Fruit fly (Drosophila melanogaster): ENCODE results near the gene CG18557.

Gene CG18557

DNA sequence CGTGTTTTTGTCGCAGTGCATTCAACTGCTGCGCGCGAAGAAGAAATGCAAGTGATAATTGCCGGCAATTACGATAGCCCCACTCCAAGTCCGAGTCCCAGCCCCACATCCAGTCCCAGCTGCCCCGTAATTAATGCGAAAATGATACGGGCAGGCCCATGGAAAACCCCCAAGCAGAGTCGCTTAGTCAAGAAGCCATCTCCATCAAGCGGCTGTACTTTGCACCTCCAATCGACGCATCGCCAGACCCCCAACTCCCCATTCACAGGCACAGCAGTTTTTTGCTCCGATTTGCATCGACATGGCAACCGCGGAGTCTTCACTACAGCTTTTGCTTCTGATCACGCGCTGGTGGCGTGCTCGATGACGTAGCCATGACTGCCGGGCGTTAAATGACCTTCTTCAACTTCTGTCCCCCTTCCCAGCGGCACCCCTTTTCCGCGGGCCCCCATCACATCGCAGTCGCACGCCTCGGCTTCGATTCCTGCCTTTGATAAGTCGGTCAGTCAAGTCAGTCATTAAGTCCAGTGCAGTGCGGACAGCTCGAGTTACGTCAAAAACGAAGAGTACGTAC is 39.3 kb downstream of the CG18557 start:
- TF ChIP-seq CG11617 (GFP tag; optimal IDR thresholded peaks at IDR 0.05) (no peak), CG7101 (tag; optimal IDR thresholded peaks at IDR 0.05) (no peak), toe (GFP tag; optimal IDR thresholded peaks at IDR 0.05) (no peak), cic (GFP tag; optimal IDR thresholded peaks at IDR 0.05) (no peak), CG12768 (GFP tag; optimal IDR thresholded peaks at IDR 0.05) (no peak), kay (GFP tag; ENCODE audit: borderline replicate concordance) (no peak), bab1 (GFP tag; optimal IDR thresholded peaks at IDR 0.05) (no peak), cnc (optimal IDR thresholded peaks at IDR 0.05) (no peak), CG1620 (GFP tag; optimal IDR thresholded peaks at IDR 0.05) (no peak), Clk (GFP tag; optimal IDR thresholded peaks at IDR 0.05) (no peak), Hr96 (GFP tag; optimal IDR thresholded peaks at IDR 0.05) (no peak), Crg-1 (GFP tag; optimal IDR thresholded peaks at IDR 0.05) (no peak), tj (GFP tag; optimal IDR thresholded peaks at IDR 0.05) (no peak), CG14711 (tag; optimal IDR thresholded peaks at IDR 0.05) (no peak)

- TF ChIP-seq Mnt (GFP tag; optimal IDR thresholded peaks at IDR 0.05) (peak; percentile 18), CG7045 (GFP tag; optimal IDR thresholded peaks at IDR 0.05) (no peak), kay (GFP tag; ENCODE audit: borderline replicate concordance) (peak; percentile 36), cic (GFP tag; optimal IDR thresholded peaks at IDR 0.05) (peak; percentile 7), CG14711 (tag; optimal IDR thresholded peaks at IDR 0.05) (no peak), CG12768 (GFP tag; optimal IDR thresholded peaks at IDR 0.05) (peak; percentile 42)
Observed at dm6 chr2L:2804634-2805311, 40.8 kb downstream of the CG18557 start, which contains the start of gene daw. Gene daw, plus strand, starts transcription at chr2L:2805261.

DNA sequence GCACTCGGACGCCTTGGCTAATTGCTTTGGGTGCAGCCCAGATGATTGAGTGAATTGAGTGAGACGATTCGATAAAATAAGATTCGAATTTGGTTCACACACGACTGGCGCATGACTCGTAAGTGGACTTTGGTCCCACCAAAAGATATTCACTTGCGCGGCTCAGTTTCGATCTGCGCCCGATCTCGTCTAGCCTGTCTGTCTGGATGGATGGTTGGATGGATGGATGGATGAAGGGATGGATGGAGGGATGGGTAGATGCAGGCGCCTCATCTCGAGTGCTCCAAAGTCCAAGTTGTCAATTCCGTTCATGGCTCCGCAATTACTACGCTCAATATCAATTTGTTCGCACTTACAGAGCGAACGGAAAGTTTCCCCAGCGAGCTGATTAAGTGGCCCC is 43.0 kb downstream of the CG18557 start:
- TF ChIP-seq cic (GFP tag; optimal IDR thresholded peaks at IDR 0.05): no peak
- no peak for TF ChIP-seq pad (GFP tag; optimal IDR thresholded peaks at IDR 0.05)
- TF ChIP-seq CG1620 (GFP tag; optimal IDR thresholded peaks at IDR 0.05): no peak
- no peak for TF ChIP-seq CG11617 (GFP tag; optimal IDR thresholded peaks at IDR 0.05)
- no peak for TF ChIP-seq toe (GFP tag; optimal IDR thresholded peaks at IDR 0.05)
- no peak for TF ChIP-seq cnc (optimal IDR thresholded peaks at IDR 0.05)
- no peak for TF ChIP-seq tj (GFP tag; optimal IDR thresholded peaks at IDR 0.05)
- no peak for TF ChIP-seq Mnt (GFP tag; optimal IDR thresholded peaks at IDR 0.05)
- no peak for TF ChIP-seq Clk (GFP tag; optimal IDR thresholded peaks at IDR 0.05)
- no peak for TF ChIP-seq bab1 (GFP tag; optimal IDR thresholded peaks at IDR 0.05)
- TF ChIP-seq ovo (GFP tag; optimal IDR thresholded peaks at IDR 0.05): no peak
- TF ChIP-seq CG33017 (tag; optimal IDR thresholded peaks at IDR 0.05): no peak
- TF ChIP-seq CG14711 (tag; optimal IDR thresholded peaks at IDR 0.05): no peak
- TF ChIP-seq kay (GFP tag; ENCODE audit: borderline replicate concordance): no peak
- TF ChIP-seq CG7101 (tag; optimal IDR thresholded peaks at IDR 0.05): no peak
- TF ChIP-seq Crg-1 (GFP tag; optimal IDR thresholded peaks at IDR 0.05): no peak
- TF ChIP-seq CG5204 (GFP tag; optimal IDR thresholded peaks at IDR 0.05): no peak
- no peak for TF ChIP-seq CG7045 (GFP tag; optimal IDR thresholded peaks at IDR 0.05)
- no peak for TF ChIP-seq Hr96 (GFP tag; optimal IDR thresholded peaks at IDR 0.05)

- no peak for TF ChIP-seq CG7101 (tag; optimal IDR thresholded peaks at IDR 0.05)
- no peak for TF ChIP-seq toe (GFP tag; optimal IDR thresholded peaks at IDR 0.05)
- no peak for TF ChIP-seq kay (GFP tag; ENCODE audit: borderline replicate concordance)
- TF ChIP-seq ovo (GFP tag; optimal IDR thresholded peaks at IDR 0.05): no peak
- no peak for TF ChIP-seq CG5204 (GFP tag; optimal IDR thresholded peaks at IDR 0.05)
- no peak for TF ChIP-seq cnc (optimal IDR thresholded peaks at IDR 0.05)
- no peak for TF ChIP-seq Clk (GFP tag; optimal IDR thresholded peaks at IDR 0.05)
- TF ChIP-seq cic (GFP tag; optimal IDR thresholded peaks at IDR 0.05): no peak
- TF ChIP-seq CG12768 (GFP tag; optimal IDR thresholded peaks at IDR 0.05): no peak
- TF ChIP-seq pad (GFP tag; optimal IDR thresholded peaks at IDR 0.05): no peak
- no peak for TF ChIP-seq CG14711 (tag; optimal IDR thresholded peaks at IDR 0.05)
- no peak for TF ChIP-seq CG33017 (tag; optimal IDR thresholded peaks at IDR 0.05)
- no peak for TF ChIP-seq Hr96 (GFP tag; optimal IDR thresholded peaks at IDR 0.05)
Observed at dm6 chr2L:2800956-2801776, 44.4 kb downstream of the CG18557 start.

DNA sequence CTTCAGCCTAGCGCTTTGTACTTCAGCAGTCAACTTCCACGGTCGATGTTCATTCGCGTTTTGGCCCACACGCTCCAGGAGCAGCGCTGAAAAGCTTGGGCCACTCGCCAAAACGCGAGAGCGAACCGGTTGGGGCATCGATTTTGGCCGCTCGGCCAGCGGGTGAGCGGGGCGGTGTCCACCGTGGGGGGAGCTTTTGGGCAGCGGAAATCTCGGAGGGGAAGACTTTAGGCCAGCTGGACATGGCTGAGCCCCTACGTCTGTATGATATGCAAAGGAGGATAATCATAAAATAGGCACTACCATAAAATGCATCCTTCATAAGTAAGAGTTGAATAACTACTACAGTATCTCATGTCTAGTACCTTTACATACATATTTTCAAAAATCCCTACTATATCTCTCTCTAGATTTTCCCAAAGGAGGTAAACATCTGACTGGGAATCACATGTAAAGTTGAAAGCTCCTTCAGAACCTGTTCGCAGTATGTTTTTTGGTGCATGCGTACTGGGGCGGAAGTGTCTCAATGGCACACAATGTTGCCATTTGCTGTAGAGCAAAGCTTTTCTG is 45.5 kb downstream of the CG18557 start, which contains the start of gene Syt1:
Gene Syt1 (minus strand): TSS at position 71 of the 570 bp plus-strand sequence.
- TF ChIP-seq Mnt (GFP tag; optimal IDR thresholded peaks at IDR 0.05): no peak
- TF ChIP-seq Crg-1 (GFP tag; optimal IDR thresholded peaks at IDR 0.05): no peak
- TF ChIP-seq CG1620 (GFP tag; optimal IDR thresholded peaks at IDR 0.05): no peak
- peak; percentile 91 for TF ChIP-seq pad (GFP tag; optimal IDR thresholded peaks at IDR 0.05)

DNA sequence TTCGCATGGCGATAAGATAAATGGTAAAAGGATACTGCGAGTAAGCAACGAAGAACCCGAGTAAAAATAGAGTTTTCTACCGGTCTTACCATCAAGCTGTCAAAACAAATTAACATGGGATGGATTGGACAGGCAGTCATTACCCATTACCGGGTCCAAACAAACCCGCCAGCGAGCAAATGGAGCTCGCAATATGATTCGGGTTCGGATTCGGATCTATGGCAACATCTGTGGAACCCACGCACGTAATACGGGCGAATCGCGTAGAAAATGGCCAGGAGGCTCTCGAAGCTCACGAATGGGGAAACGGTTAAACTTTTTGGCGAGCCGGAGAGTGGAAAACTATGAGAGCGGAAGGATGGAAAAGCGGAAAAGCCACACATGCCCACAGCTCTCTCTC is 48.3 kb downstream of the CG18557 start:
- TF ChIP-seq CG14711 (tag; optimal IDR thresholded peaks at IDR 0.05) (no peak), kay (GFP tag; ENCODE audit: borderline replicate concordance) (no peak), CG5204 (GFP tag; optimal IDR thresholded peaks at IDR 0.05) (no peak), Clk (GFP tag; optimal IDR thresholded peaks at IDR 0.05) (no peak)
